Worm (Caenorhabditis elegans) whole organism, late embryonic: ENCODE data around the gene ver-3.

ENCODE experiments used
- F13H6.1 ChIP-seq: sonication (generic microtip); optimal IDR thresholded peaks from 2 replicates; lab custom pipeline; 2016; ENCODE audit warnings: missing genetic modification characterization, missing compliant biosample characterization
- K09A11.1 ChIP-seq: sonication (generic microtip); optimal IDR thresholded peaks from 2 replicates; lab custom pipeline; 2017; ENCODE audit warnings: antibody characterized with exemption, mild to moderate bottlenecking, missing genetic modification characterization, missing compliant biosample characterization; ENCODE audit not compliant: insufficient read depth
- ahr-1 ChIP-seq: sonication (generic microtip); optimal IDR thresholded peaks from 2 replicates; lab custom pipeline; 2016; ENCODE audit warnings: missing genetic modification characterization, missing compliant biosample characterization
- ama-1 ChIP-seq: fragments of 150-350 bp; optimal IDR thresholded peaks from 2 replicates; lab custom pipeline; 2014
- che-1 ChIP-seq: sonication (generic microtip); optimal IDR thresholded peaks from 2 replicates; lab custom pipeline; 2016; ENCODE audit warnings: mild to moderate bottlenecking, missing genetic modification characterization, missing compliant biosample characterization
- elt-2 ChIP-seq: sonication (generic microtip); optimal IDR thresholded peaks from 2 replicates; lab custom pipeline; 2016; ENCODE audit warnings: missing genetic modification reagents, missing genetic modification characterization, missing compliant biosample characterization
- ets-4 ChIP-seq: sonication (generic microtip); optimal IDR thresholded peaks from 2 replicates; lab custom pipeline; 2016; ENCODE audit warnings: missing genetic modification characterization, missing compliant biosample characterization
- fkh-6 ChIP-seq: sonication (generic microtip); optimal IDR thresholded peaks from 2 replicates; lab custom pipeline; 2016; ENCODE audit warnings: missing genetic modification characterization, missing compliant biosample characterization
- nhr-11 ChIP-seq: fragments of 150-350 bp; optimal IDR thresholded peaks from 2 replicates; lab custom pipeline; 2014; ENCODE audit warnings: missing biosample characterization, missing genetic modification characterization
- pag-3 ChIP-seq: sonication (generic microtip); optimal IDR thresholded peaks from 2 replicates; lab custom pipeline; 2016; ENCODE audit warnings: missing compliant biosample characterization, missing genetic modification characterization, borderline replicate concordance
- tbx-2 ChIP-seq: sonication (generic microtip); optimal IDR thresholded peaks from 2 replicates; lab custom pipeline; 2016; ENCODE audit warnings: missing genetic modification characterization, missing compliant biosample characterization
- unc-55 ChIP-seq: sonication (generic microtip); optimal IDR thresholded peaks from 2 replicates; lab custom pipeline; 2017; ENCODE audit warnings: missing biosample characterization, missing genetic modification reagents, missing genetic modification characterization

DNA sequence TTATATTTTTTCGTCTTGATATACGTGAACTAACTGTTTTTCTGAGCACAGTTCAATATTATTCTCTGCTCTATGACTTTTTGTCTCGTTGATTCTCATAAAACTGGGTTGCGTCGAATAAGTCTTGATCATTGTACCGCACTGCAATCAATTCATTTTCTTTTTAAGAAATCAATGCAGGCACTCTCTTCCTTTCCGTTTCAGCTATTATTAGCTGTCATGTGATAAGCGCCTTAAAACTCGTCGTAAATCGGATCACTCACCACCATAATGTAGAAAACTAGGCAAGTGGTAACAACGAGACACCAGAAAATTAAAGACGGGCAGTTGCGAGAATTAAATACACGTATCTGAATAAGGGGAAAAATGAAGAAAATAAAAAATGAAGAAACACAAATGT lies 15.1 kb downstream of the ver-3 start:
- no peak for TF ChIP-seq ama-1
- no peak for TF ChIP-seq ahr-1 (tag; lab: Kevin White, UChicago)
- TF ChIP-seq nhr-11 = no peak
- TF ChIP-seq elt-2 (tag; lab: Kevin White, UChicago) = no peak
- no peak for TF ChIP-seq pag-3 (tag; lab: Kevin White, UChicago)
- TF ChIP-seq ets-4 (tag; lab: Kevin White, UChicago) = no peak
- no peak for TF ChIP-seq che-1 (tag; lab: Kevin White, UChicago)
- no peak for TF ChIP-seq K09A11.1 (tag; lab: Kevin White, UChicago)
- no peak for TF ChIP-seq unc-55 (GFP tag; lab: Kevin White, UChicago)
- no peak for TF ChIP-seq F13H6.1 (tag; lab: Kevin White, UChicago)
- no peak for TF ChIP-seq tbx-2 (tag; lab: Kevin White, UChicago)
- TF ChIP-seq fkh-6 (tag; lab: Kevin White, UChicago) = no peak
